Worm (Caenorhabditis elegans) whole organism, L4/young adult: Measurements from ENCODE around the gene gst-5.

Experiments
- W03F9.2 ChIP-seq: fragments of 150-350 bp; optimal IDR thresholded peaks from 2 replicates; lab custom pipeline; 2014; ENCODE audit warnings: missing biosample characterization, missing genetic modification characterization
- dao-5 ChIP-seq: sonication (generic microtip); optimal IDR thresholded peaks from 2 replicates; lab custom pipeline; 2016; ENCODE audit warnings: missing genotype, missing genetic modification characterization, moderate library complexity, missing compliant biosample characterization
- him-1 ChIP-seq: sonication (generic microtip); optimal IDR thresholded peaks from 2 replicates; lab custom pipeline; 2016; ENCODE audit warnings: missing genotype, missing genetic modification reagents, missing genetic modification characterization, missing compliant biosample characterization

Gene gst-5

DNA sequence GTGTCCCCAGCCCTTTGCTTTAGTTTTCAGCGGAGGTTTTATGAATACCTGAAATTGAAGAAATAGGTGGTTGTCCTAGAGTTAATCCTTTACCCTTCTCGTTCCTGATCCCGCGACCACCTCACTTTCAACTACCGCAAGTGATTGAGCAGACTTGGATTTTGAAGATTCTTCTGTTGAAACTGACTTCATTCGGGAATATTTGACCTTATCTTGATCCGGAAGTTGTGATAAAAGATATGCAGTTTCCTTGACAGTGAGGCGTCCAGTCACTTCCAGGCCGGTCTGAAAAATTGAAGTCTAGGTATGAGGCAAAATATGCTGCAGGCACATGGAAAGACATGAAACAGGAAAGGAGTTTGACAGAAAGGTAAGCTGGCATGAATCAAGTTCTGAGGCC lies 5.0 kb downstream of the gst-5 start:
- TF ChIP-seq dao-5 (tag; lab: Kevin White, UChicago) (no peak), W03F9.2 (tag; lab: Kevin White, UChicago) (no peak), him-1 (tag; lab: Kevin White, UChicago) (no peak)

DNA sequence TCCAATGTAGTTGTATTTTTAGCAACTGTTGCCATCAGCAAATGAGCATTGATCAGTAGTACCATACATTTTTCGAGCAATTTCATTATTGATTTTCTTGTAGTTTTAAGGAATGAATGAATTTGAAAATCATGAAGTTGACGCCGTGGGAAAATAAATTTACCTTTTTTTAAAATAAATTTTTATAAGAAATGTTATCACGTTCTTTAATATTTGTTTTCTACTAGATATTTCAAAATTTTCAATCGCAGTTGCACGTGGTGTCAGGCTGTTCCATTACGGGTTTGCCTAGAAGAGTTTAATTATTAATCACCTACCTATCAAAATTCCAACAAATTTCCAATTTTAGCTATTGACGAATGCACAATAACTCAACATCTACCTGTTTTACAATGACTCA lies 6.6 kb downstream of the gst-5 start, which contains the start of gene R03D7.8:
Gene R03D7.8 (minus strand): TSS at position 101 of the 400 bp plus-strand sequence.
- TF ChIP-seq him-1 (tag; lab: Kevin White, UChicago) (no peak), dao-5 (tag; lab: Kevin White, UChicago) (no peak), W03F9.2 (tag; lab: Kevin White, UChicago) (no peak)

- TF ChIP-seq W03F9.2 (tag; lab: Kevin White, UChicago) (no peak), him-1 (tag; lab: Kevin White, UChicago) (no peak), dao-5 (tag; lab: Kevin White, UChicago) (no peak)
Observed at ce11 chrII:10959138-10959537, 9.0 kb downstream of the gst-5 start.

ce11 chrII:10959676-10960075 lies 9.5 kb downstream of the gst-5 start:
- no peak for TF ChIP-seq W03F9.2 (tag; lab: Kevin White, UChicago)
- no peak for TF ChIP-seq dao-5 (tag; lab: Kevin White, UChicago)
- TF ChIP-seq him-1 (tag; lab: Kevin White, UChicago), result no peak

DNA sequence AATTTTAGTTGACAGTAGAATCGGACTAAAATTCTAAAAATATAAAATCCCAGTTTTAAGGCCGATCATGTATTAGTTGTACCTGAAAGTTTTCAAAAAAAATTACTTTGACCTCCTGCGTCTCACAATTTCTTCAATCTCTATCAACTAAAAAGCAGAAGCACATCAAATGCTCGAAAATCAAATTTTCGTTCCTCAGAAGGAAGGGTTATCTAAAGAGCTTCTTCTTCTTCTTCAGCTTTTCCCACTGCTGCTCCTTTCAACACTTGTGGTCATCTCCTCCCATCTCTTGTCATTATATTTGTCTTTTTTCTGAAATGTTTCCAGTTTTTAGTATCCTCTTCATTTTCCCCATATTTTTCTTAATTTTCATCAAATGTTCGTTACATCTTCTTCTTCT lies 14.6 kb downstream of the gst-5 start:
- TF ChIP-seq him-1 (tag; lab: Kevin White, UChicago), result no peak
- no peak for TF ChIP-seq dao-5 (tag; lab: Kevin White, UChicago)
- TF ChIP-seq W03F9.2 (tag; lab: Kevin White, UChicago), result no peak

- no peak for TF ChIP-seq dao-5 (tag; lab: Kevin White, UChicago)
- no peak for TF ChIP-seq W03F9.2 (tag; lab: Kevin White, UChicago)
- TF ChIP-seq him-1 (tag; lab: Kevin White, UChicago), result no peak
Observed at ce11 chrII:10970625-10971024, 20.5 kb downstream of the gst-5 start.

- TF ChIP-seq him-1 (tag; lab: Kevin White, UChicago) (no peak), W03F9.2 (tag; lab: Kevin White, UChicago) (no peak), dao-5 (tag; lab: Kevin White, UChicago) (no peak)
Observed at ce11 chrII:10971677-10972076, 21.5 kb downstream of the gst-5 start.

ce11 chrII:10975239-10975638 lies 25.1 kb downstream of the gst-5 start, which contains the start of gene ptp-3:
Gene ptp-3 (plus strand): TSS chrII:10975539.
- no peak for TF ChIP-seq W03F9.2 (tag; lab: Kevin White, UChicago)
- no peak for TF ChIP-seq dao-5 (tag; lab: Kevin White, UChicago)
- TF ChIP-seq him-1 (tag; lab: Kevin White, UChicago), result no peak

- TF ChIP-seq dao-5 (tag; lab: Kevin White, UChicago) (no peak), him-1 (tag; lab: Kevin White, UChicago) (no peak), W03F9.2 (tag; lab: Kevin White, UChicago) (no peak)
Observed at ce11 chrII:10982017-10982416, 31.9 kb downstream of the gst-5 start.

ce11 chrII:10986461-10987090 lies 36.4 kb downstream of the gst-5 start:
- TF ChIP-seq dao-5 (tag; lab: Kevin White, UChicago) (no peak), W03F9.2 (tag; lab: Kevin White, UChicago) (no peak), him-1 (tag; lab: Kevin White, UChicago) (no peak)

ce11 chrII:10988575-10988974 lies 38.4 kb downstream of the gst-5 start:
- TF ChIP-seq dao-5 (tag; lab: Kevin White, UChicago), result no peak
- no peak for TF ChIP-seq him-1 (tag; lab: Kevin White, UChicago)
- TF ChIP-seq W03F9.2 (tag; lab: Kevin White, UChicago), result no peak

ce11 chrII:10989180-10989579 lies 39.0 kb downstream of the gst-5 start:
- TF ChIP-seq dao-5 (tag; lab: Kevin White, UChicago) (no peak), W03F9.2 (tag; lab: Kevin White, UChicago) (no peak), him-1 (tag; lab: Kevin White, UChicago) (no peak)

DNA sequence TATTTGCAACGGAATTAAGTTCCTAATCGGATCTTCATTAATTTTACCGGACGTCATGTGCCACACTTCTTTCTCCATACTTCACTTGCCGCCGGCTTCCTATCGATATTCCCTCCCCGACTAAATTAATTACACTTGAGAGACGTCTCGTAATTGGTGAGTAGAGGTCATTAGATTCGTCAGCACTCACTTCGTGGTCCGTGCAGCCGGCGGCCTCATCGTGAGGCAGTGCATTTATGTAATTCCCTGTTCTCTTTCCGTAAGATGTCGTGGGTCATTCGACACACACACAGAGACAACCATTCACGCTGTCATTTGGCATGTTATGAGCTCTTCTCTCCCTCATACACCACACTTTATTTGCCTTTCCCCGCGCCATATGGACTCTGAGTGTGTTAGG lies 40.4 kb downstream of the gst-5 start:
- TF ChIP-seq him-1 (tag; lab: Kevin White, UChicago) (no peak), W03F9.2 (tag; lab: Kevin White, UChicago) (no peak), dao-5 (tag; lab: Kevin White, UChicago) (no peak)

ce11 chrII:10993607-10994229 lies 43.6 kb downstream of the gst-5 start:
- TF ChIP-seq W03F9.2 (tag; lab: Kevin White, UChicago) (no peak), him-1 (tag; lab: Kevin White, UChicago) (no peak), dao-5 (tag; lab: Kevin White, UChicago) (no peak)
